Worm (Caenorhabditis elegans): ENCODE results near the gene E02C12.19.

ce11 chrV:9416624-9417023 is 40.3 kb upstream of the E02C12.19 start, which contains the start of gene F36D4.1:
- TF ChIP-seq elt-3 (tag; optimal IDR thresholded peaks at IDR 0.05) (no peak), mab-5 (tag; optimal IDR thresholded peaks at IDR 0.05) (no peak), nhr-12 (tag; optimal IDR thresholded peaks at IDR 0.05) (no peak), unc-39 (tag; optimal IDR thresholded peaks at IDR 0.05) (no peak)

Measured in whole organism, L2 larva.